Fruit fly (Drosophila melanogaster) whole organism, embryonic: ENCODE measurements around the gene mRpS2.

Source experiments
- Adf1 ChIP-seq: fragments of 200-800 bp; sonication (Bioruptor generic); IDR thresholded peaks from 2 replicates; pipeline ENCODE4 v1.3.6; 2022; ENCODE audit warnings: missing biosample characterization, missing genetic modification characterization
- C15 ChIP-seq: fragments of 200-800 bp; sonication (Bioruptor generic); IDR thresholded peaks from 3 replicates; pipeline ENCODE4 v1.3.6; 2022; ENCODE audit warnings: missing biosample characterization, missing genetic modification characterization
- CG13296 ChIP-seq: fragments of 200-800 bp; sonication (Bioruptor generic); optimal IDR thresholded peaks from 3 replicates; lab custom pipeline; 2018; ENCODE audit warnings: missing biosample characterization, mild to moderate bottlenecking, missing genetic modification characterization
- CG15073 ChIP-seq: fragments of 200-800 bp; sonication (Bioruptor generic); optimal IDR thresholded peaks from 2 replicates; lab custom pipeline; 2016; ENCODE audit warnings: missing biosample characterization, missing genetic modification characterization
- CG1792 ChIP-seq: fragments of 200-800 bp; sonication (Bioruptor generic); optimal IDR thresholded peaks from 2 replicates; lab custom pipeline; 2016; ENCODE audit warnings: missing biosample characterization, missing genetic modification characterization
- CG4360 ChIP-seq: fragments of 200-800 bp; sonication (Bioruptor generic); IDR thresholded peaks from 2 replicates; pipeline ENCODE4 v1.3.6; 2022; ENCODE audit warnings: missing biosample characterization, missing genetic modification characterization
- CG7556 ChIP-seq: fragments of 200-800 bp; sonication (Bioruptor generic); optimal IDR thresholded peaks from 2 replicates; lab custom pipeline; 2017; ENCODE audit warnings: missing biosample characterization, mild to moderate bottlenecking, missing genetic modification characterization
- Eip74EF ChIP-seq, 2 experiments: fragments of 200-800 bp in 1 of 2; fragments of >200 bp in 1 of 2; sonication (Bioruptor generic) in 1 of 2; optimal IDR thresholded peaks; 2 replicates each; lab custom pipeline; 2017 to 2019; ENCODE audit warnings: missing biosample characterization in 2 of 2, missing genetic modification characterization in 2 of 2, mild to moderate bottlenecking in 1 of 2, moderate library complexity in 1 of 2
- emc ChIP-seq: fragments of 200-800 bp; sonication (Bioruptor generic); optimal IDR thresholded peaks from 2 replicates; lab custom pipeline; 2016; ENCODE audit warnings: missing biosample characterization, missing genetic modification characterization
- fd64A ChIP-seq: fragments of 200-800 bp; sonication (Bioruptor generic); optimal IDR thresholded peaks from 3 replicates; lab custom pipeline; 2018; ENCODE audit warnings: missing biosample characterization, mild to moderate bottlenecking, missing genetic modification characterization
- gce ChIP-seq: fragments of 200-800 bp; sonication (Bioruptor generic); IDR thresholded peaks from 3 replicates; pipeline ENCODE4 v1.3.6; 2022; ENCODE audit warnings: missing biosample characterization, missing genetic modification characterization
- so ChIP-seq: fragments of 200-800 bp; sonication (Bioruptor generic); IDR thresholded peaks from 3 replicates; pipeline ENCODE4 v1.3.6; 2022; ENCODE audit warnings: missing biosample characterization, missing genetic modification characterization
- stc ChIP-seq: fragments of 200-800 bp; sonication (Bioruptor generic); IDR thresholded peaks from 2 replicates; pipeline ENCODE4 v1.3.6; 2022; ENCODE audit warnings: missing biosample characterization, missing genetic modification characterization
- twi ChIP-seq: fragments of 200-800 bp; optimal IDR thresholded peaks from 2 replicates; lab custom pipeline; 2019; ENCODE audit warnings: missing biosample characterization, mild to moderate bottlenecking, missing genetic modification characterization, moderate library complexity

DNA sequence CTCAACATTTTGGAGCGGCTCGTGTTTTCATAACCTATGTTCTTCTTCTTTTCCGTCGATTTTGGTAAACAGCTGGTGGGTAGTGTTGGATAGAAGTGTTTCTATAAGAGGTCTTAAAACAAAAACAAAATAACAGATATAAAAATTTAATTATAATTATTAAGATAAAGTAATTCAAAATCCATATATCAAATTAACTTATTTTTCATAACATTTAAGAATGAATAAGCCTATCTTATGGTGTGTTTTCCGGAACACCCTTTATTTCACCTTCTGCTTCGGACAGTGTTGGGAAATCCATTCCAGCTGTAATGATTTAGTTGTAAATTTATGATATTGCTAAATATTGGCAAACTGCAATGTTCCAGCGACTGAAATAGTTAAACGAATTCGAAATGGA is at the start of gene mRpS2, which contains the start of gene Mon1:
- TF ChIP-seq Eip74EF (GFP tag; optimal IDR thresholded peaks at IDR 0.05; lab: Kevin White, UChicago) (peak in 1 of 2 experiments; percentile 75), twi (tag; lab: Kevin White, UChicago) (peak; percentile 81), CG4360 (GFP tag; lab: Robert Waterston, UW) (peak; percentile 74), CG7556 (GFP tag; lab: Kevin White, UChicago) (peak; percentile 91), fd64A (peak; percentile 37), CG1792 (GFP tag; lab: Kevin White, UChicago) (peak; percentile 59), gce (GFP tag; lab: Robert Waterston, UW) (peak; percentile 95), Adf1 (GFP tag; lab: Robert Waterston, UW) (peak; percentile 78), C15 (GFP tag; lab: Robert Waterston, UW) (peak; percentile 88), stc (GFP tag; lab: Robert Waterston, UW) (peak; percentile 98), emc (GFP tag; lab: Kevin White, UChicago) (peak; percentile 63), CG13296 (GFP tag; lab: Kevin White, UChicago) (peak; percentile 93), so (GFP tag; lab: Robert Waterston, UW) (peak; percentile 96), CG15073 (peak; percentile 63)
